Worm (Caenorhabditis elegans): ENCODE measurements around the gene rgl-1.
A peak's percentile ranks its signal among the peaks of the same experiment; 100 is the strongest.

The rgl-1 gene

ce11 chrX:3181870-3182269 lies 38.3 kb downstream of the rgl-1 start:
- no peak for TF ChIP-seq ces-1 (GFP tag; optimal IDR thresholded peaks at IDR 0.05)
- TF ChIP-seq unc-62 (GFP tag; optimal IDR thresholded peaks at IDR 0.05) = no peak
- no peak for TF ChIP-seq nhr-2 (tag; optimal IDR thresholded peaks at IDR 0.05)
- TF ChIP-seq ceh-43 (GFP tag; optimal IDR thresholded peaks at IDR 0.05) = no peak
- no peak for TF ChIP-seq elt-3 (tag; optimal IDR thresholded peaks at IDR 0.05)
- no peak for TF ChIP-seq mep-1 (tag; optimal IDR thresholded peaks at IDR 0.05)
- no peak for TF ChIP-seq nhr-12 (tag; optimal IDR thresholded peaks at IDR 0.05)
- TF ChIP-seq ham-2 (GFP tag; optimal IDR thresholded peaks at IDR 0.05) = no peak
- no peak for TF ChIP-seq lin-32 (GFP tag; optimal IDR thresholded peaks at IDR 0.05)
- no peak for TF ChIP-seq hlh-1 (tag; optimal IDR thresholded peaks at IDR 0.05)

ce11 chrX:3181376-3181775 lies 38.8 kb downstream of the rgl-1 start:
- TF ChIP-seq unc-39 (tag; optimal IDR thresholded peaks at IDR 0.05) = no peak
- TF ChIP-seq ces-1 (GFP tag; optimal IDR thresholded peaks at IDR 0.05) = peak; percentile 87
- no peak for TF ChIP-seq flh-1 (GFP tag; optimal IDR thresholded peaks at IDR 0.05)
- TF ChIP-seq unc-120 (tag; optimal IDR thresholded peaks at IDR 0.05; ENCODE audit: poor library complexity, severe bottlenecking) = no peak
- no peak for TF ChIP-seq hlh-1 (tag; optimal IDR thresholded peaks at IDR 0.05)
- no peak for TF ChIP-seq bed-3 (GFP tag; optimal IDR thresholded peaks at IDR 0.05)
- TF ChIP-seq zip-8 (tag; optimal IDR thresholded peaks at IDR 0.05) = no peak
- TF ChIP-seq blmp-1 (tag; optimal IDR thresholded peaks at IDR 0.05) = no peak

ce11 chrX:3178501-3178900 lies 41.7 kb downstream of the rgl-1 start, which contains the start of gene klp-4:
klp-4 (minus strand) TSS chrX:3178701.
- TF ChIP-seq hlh-1 (tag; optimal IDR thresholded peaks at IDR 0.05) (no peak), M03D4.4 (tag; optimal IDR thresholded peaks at IDR 0.05) (no peak), lsy-2 (tag; optimal IDR thresholded peaks at IDR 0.05) (no peak), lin-32 (GFP tag; optimal IDR thresholded peaks at IDR 0.05) (no peak), sem-2 (GFP tag; optimal IDR thresholded peaks at IDR 0.05) (no peak), nhr-12 (tag; optimal IDR thresholded peaks at IDR 0.05) (no peak), ces-1 (GFP tag; optimal IDR thresholded peaks at IDR 0.05) (no peak), elt-1 (tag; optimal IDR thresholded peaks at IDR 0.05; ENCODE audit: borderline replicate concordance, insufficient read depth) (no peak), ztf-11 (tag; optimal IDR thresholded peaks at IDR 0.05) (no peak), bed-3 (GFP tag; optimal IDR thresholded peaks at IDR 0.05) (no peak), flh-1 (GFP tag; optimal IDR thresholded peaks at IDR 0.05) (no peak), nhr-2 (tag; optimal IDR thresholded peaks at IDR 0.05) (no peak), mls-2 (tag; optimal IDR thresholded peaks at IDR 0.05) (no peak), snpc-4 (tag; optimal IDR thresholded peaks at IDR 0.05) (no peak)

- TF ChIP-seq unc-62 (GFP tag; optimal IDR thresholded peaks at IDR 0.05) (no peak), lin-32 (GFP tag; optimal IDR thresholded peaks at IDR 0.05) (no peak), mab-5 (tag; optimal IDR thresholded peaks at IDR 0.05) (no peak), sptf-1 (tag; optimal IDR thresholded peaks at IDR 0.05) (no peak), blmp-1 (tag; optimal IDR thresholded peaks at IDR 0.05) (no peak), lsy-2 (tag; optimal IDR thresholded peaks at IDR 0.05) (no peak), unc-120 (tag; optimal IDR thresholded peaks at IDR 0.05; ENCODE audit: poor library complexity, severe bottlenecking) (no peak), ceh-39 (tag; optimal IDR thresholded peaks at IDR 0.05) (no peak), cnd-1 (tag; optimal IDR thresholded peaks at IDR 0.05) (no peak), ceh-83 (GFP tag; optimal IDR thresholded peaks at IDR 0.05) (no peak), ztf-11 (tag; optimal IDR thresholded peaks at IDR 0.05) (no peak), drap-1 (GFP tag; optimal IDR thresholded peaks at IDR 0.05) (no peak), mep-1 (tag; optimal IDR thresholded peaks at IDR 0.05) (no peak), snpc-4 (tag; optimal IDR thresholded peaks at IDR 0.05) (no peak), unc-39 (tag; optimal IDR thresholded peaks at IDR 0.05) (no peak), M03D4.4 (tag; optimal IDR thresholded peaks at IDR 0.05) (no peak), nhr-76 (tag; optimal IDR thresholded peaks at IDR 0.05) (no peak)
Observed at ce11 chrX:3176728-3177127, 43.4 kb downstream of the rgl-1 start.

- TF ChIP-seq elt-1 (tag; optimal IDR thresholded peaks at IDR 0.05; ENCODE audit: borderline replicate concordance, insufficient read depth) (no peak), mls-2 (tag; optimal IDR thresholded peaks at IDR 0.05) (no peak), blmp-1 (tag; optimal IDR thresholded peaks at IDR 0.05) (no peak), unc-39 (tag; optimal IDR thresholded peaks at IDR 0.05) (no peak)
Observed at ce11 chrX:3170456-3170855, 49.7 kb downstream of the rgl-1 start, which contains the start of gene C15C7.6. C15C7.6 (minus strand) TSS chrX:3170556.
